Worm (Caenorhabditis elegans) whole organism, L4 larva: Measurements from ENCODE around the gene C08F11.12.

Source experiments
- ZK546.5 ChIP-seq, 2 experiments: sonication (generic microtip); optimal IDR thresholded peaks; 2 replicates each; lab custom pipeline; 2017; ENCODE audit warnings: missing biosample characterization in 2 of 2, missing genetic modification characterization in 2 of 2
- aly-2 ChIP-seq: sonication (generic microtip); optimal IDR thresholded peaks from 2 replicates; lab custom pipeline; 2018; ENCODE audit warnings: missing biosample characterization, missing genetic modification characterization
- arid-1 ChIP-seq: fragments of 200-800 bp; sonication (Bioruptor generic); conservative IDR thresholded peaks from 2 replicates; pipeline ENCODE4 v1.3.6; 2022; ENCODE audit warnings: missing genetic modification reagents, missing genetic modification characterization, missing compliant biosample characterization
- dpl-1 ChIP-seq: fragments of 150-350 bp; optimal IDR thresholded peaks from 2 replicates; lab custom pipeline; 2014; ENCODE audit warnings: missing biosample characterization, missing genetic modification reagents, missing genetic modification characterization
- jun-1 ChIP-seq: fragments of 150-350 bp; optimal IDR thresholded peaks from 2 replicates; lab custom pipeline; 2014; ENCODE audit warnings: missing biosample characterization, missing genetic modification reagents, missing genetic modification characterization
- lin-29 ChIP-seq: fragments of 200-800 bp; sonication (Bioruptor generic); IDR thresholded peaks from 2 replicates; pipeline ENCODE4 v1.3.6; 2022; ENCODE audit warnings: missing genetic modification reagents, missing genetic modification characterization, missing compliant biosample characterization
- nhr-10 ChIP-seq: fragments of 150-350 bp; optimal IDR thresholded peaks from 2 replicates; lab custom pipeline; 2014; ENCODE audit warnings: missing biosample characterization, missing genetic modification characterization
- skn-1 ChIP-seq: fragments of 150-350 bp; optimal IDR thresholded peaks from 2 replicates; lab custom pipeline; 2014; ENCODE audit warnings: missing biosample characterization, missing genetic modification characterization
- ztf-11 ChIP-seq: fragments of 150-350 bp; optimal IDR thresholded peaks from 2 replicates; lab custom pipeline; 2014; ENCODE audit warnings: missing biosample characterization, missing genetic modification characterization

- no peak for TF ChIP-seq arid-1 (GFP tag; lab: Robert Waterston, UW)
- TF ChIP-seq nhr-10 (tag; lab: Kevin White, UChicago) = no peak
- TF ChIP-seq aly-2 (tag; lab: Kevin White, UChicago) = no peak
- no peak for TF ChIP-seq lin-29
- TF ChIP-seq ZK546.5 (tag; optimal IDR thresholded peaks at IDR 0.05; lab: Kevin White, UChicago) = no peak
- no peak for TF ChIP-seq skn-1 (tag; lab: Kevin White, UChicago)
- no peak for TF ChIP-seq dpl-1 (GFP tag; lab: Kevin White, UChicago)
- no peak for TF ChIP-seq jun-1 (tag; lab: Kevin White, UChicago)
- TF ChIP-seq ztf-11 = no peak
Observed at ce11 chrIV:13695720-13696364, 44.5 kb upstream of the C08F11.12 start.
